Worm (Caenorhabditis elegans): Measurements from ENCODE around the gene F26F4.9.

ce11 chrIII:4947352-4947751 lies 35.0 kb upstream of the F26F4.9 start:
- TF ChIP-seq ztf-23 (GFP tag; IDR thresholded peaks at IDR 0.05) (peak; percentile 69; the same call in 1 of the 2 replicates), T22C8.4 (GFP tag; IDR thresholded peaks at IDR 0.05) (peak; percentile 12; the same call in 1 of the 2 replicates), flt-1 (GFP tag; IDR thresholded peaks at IDR 0.05) (peak; percentile 73)
